Worm (Caenorhabditis elegans): ENCODE results near the gene str-69.

Gene str-69

DNA sequence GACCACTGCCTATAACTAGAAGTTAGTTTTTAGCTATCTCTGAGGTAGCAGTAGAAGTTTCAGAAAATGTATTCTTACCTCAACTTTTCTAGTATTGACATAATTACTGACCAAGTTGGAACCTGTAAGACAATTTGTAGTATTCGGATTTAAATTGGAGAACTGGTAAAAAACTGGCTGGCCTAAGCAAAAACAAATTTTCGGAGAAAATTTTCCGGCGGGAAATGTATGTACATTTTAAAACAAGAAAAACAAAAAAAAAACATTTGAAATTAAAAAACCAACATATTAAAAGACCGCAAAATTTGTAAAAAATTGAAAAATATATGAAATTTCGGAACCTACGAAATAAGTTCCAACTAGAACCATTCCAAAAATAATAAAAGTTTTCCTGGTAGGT is 41.2 kb upstream of the str-69 start, which contains the start of gene srab-11:
TSS of gene srab-11 (minus strand) at position 101 of the 400 bp plus-strand sequence.
- TF ChIP-seq aha-1 (tag) (peak; percentile 6), nhr-76 (tag; optimal IDR thresholded peaks at IDR 0.05) (no peak)

DNA sequence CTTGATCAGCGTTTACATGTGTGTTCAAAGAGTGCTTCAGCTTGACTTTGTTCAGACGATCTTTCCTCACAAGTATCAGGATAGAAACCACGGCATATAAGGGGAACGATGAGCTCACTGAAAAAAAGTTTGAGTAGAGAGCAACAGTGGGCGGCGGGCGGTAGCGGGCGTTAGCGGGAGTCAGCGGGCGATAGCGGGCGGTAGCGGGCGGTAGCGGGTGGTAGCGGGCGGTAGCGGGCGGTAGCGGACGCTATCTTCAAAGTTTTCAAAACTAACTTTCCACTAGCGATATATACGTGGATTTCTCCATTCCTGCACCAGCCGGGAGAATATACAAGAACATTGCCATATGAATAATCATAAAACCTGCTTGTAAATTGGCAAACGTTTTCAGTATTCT is 39.5 kb upstream of the str-69 start:
- TF ChIP-seq mdt-29 (GFP tag; IDR thresholded peaks at IDR 0.05): no peak
- no peak for TF ChIP-seq ZK546.5 (tag; optimal IDR thresholded peaks at IDR 0.05)
- no peak for TF ChIP-seq aha-1 (tag)
- TF ChIP-seq egl-43 (GFP tag; IDR thresholded peaks at IDR 0.05): no peak
- no peak for TF ChIP-seq madf-5 (GFP tag; IDR thresholded peaks at IDR 0.05)
- peak; percentile 86 for TF ChIP-seq set-16 (GFP tag; IDR thresholded peaks at IDR 0.05)
- TF ChIP-seq aly-2 (tag; optimal IDR thresholded peaks at IDR 0.05): no peak
- no peak for TF ChIP-seq skn-1 (tag; optimal IDR thresholded peaks at IDR 0.05)

DNA sequence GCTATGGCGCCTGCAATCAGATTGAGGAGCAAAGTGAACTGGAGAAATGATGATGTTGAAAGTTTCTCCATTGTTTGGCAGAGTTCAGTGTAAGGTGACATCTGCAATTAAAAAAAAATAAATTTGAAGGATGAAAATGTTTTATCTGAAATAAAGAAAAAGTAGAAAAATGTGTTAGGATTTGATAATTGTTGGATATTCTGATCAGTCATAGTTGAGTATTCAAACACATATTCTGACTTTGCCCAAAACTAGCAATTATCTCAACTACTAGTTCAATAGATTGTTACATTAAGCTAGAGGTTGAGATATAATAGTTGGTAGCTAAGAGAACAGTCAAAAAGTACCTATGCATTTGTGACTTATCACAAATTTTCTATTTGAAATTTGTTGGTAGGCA is 38.8 kb upstream of the str-69 start, which contains the start of gene srab-10:
TSS of gene srab-10 (minus strand) at position 101 of the 400 bp plus-strand sequence.
- TF ChIP-seq lin-38 (GFP tag; IDR thresholded peaks at IDR 0.05) (no peak), nhr-42 (GFP tag; IDR thresholded peaks at IDR 0.05) (no peak), egl-43 (GFP tag; IDR thresholded peaks at IDR 0.05) (no peak), hlh-30 (tag; optimal IDR thresholded peaks at IDR 0.05; ENCODE audit: insufficient read depth) (no peak), snpc-4 (tag; optimal IDR thresholded peaks at IDR 0.05) (no peak), ceh-82 (tag; optimal IDR thresholded peaks at IDR 0.05) (no peak), hmg-1.1 (GFP tag; IDR thresholded peaks at IDR 0.05) (no peak)

DNA sequence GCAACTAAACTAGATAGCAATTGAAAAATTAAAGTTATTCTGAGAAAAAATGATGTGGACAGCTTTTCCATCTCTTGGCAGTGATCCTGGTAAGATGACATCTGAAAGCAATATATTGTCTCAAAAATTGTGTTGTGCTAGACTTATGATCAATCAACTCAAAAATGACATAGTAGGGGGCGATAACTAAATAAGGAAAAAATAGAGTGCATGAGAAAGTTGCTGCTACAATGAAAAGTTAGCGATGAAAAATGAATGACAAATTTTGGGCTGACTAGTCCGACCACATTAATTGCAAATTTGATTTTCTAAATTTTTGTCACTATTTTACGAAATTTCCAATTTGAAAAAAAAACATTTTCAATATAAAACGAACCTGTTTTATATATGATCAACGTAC is 35.5 kb upstream of the str-69 start, which contains the start of gene srab-9:
TSS of gene srab-9 (minus strand) at position 101 of the 400 bp plus-strand sequence.
- TF ChIP-seq hlh-30 (tag; optimal IDR thresholded peaks at IDR 0.05; ENCODE audit: insufficient read depth): no peak
- TF ChIP-seq nhr-48 (tag; optimal IDR thresholded peaks at IDR 0.05): no peak
- TF ChIP-seq nhr-111 (GFP tag; optimal IDR thresholded peaks at IDR 0.05): no peak

DNA sequence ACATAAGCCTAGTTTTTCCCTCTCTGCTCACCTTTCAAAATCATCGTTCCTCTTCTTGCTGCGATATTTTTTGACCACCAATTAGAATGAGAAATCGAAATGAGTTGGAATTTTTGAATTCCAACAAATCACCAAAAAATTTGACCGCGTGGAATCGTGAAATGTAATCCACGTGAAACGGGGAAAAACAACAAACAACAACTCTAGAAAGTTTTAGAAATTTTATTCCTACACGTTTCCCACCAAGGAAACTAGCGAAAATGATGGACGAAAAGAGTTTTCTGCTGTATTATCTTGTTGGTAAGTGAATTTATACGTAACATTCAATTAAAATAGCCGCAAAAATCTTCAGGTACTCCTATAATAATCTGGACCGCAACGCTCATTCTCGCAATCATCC is 32.8 kb upstream of the str-69 start, which contains the start of the genes irld-3 and F02C9.1:
TSS of gene irld-3 (minus strand) at position 101 of the 400 bp plus-strand sequence.
TSS of gene F02C9.1 (plus strand) at position 216 of the 400 bp plus-strand sequence.
- TF ChIP-seq ces-1 (GFP tag; optimal IDR thresholded peaks at IDR 0.05) (no peak), unc-62 (GFP tag; optimal IDR thresholded peaks at IDR 0.05 in 1 of 2) (peak in 1 of 2 experiments; percentile 39), unc-62 (tag; optimal IDR thresholded peaks at IDR 0.05) (no peak)

DNA sequence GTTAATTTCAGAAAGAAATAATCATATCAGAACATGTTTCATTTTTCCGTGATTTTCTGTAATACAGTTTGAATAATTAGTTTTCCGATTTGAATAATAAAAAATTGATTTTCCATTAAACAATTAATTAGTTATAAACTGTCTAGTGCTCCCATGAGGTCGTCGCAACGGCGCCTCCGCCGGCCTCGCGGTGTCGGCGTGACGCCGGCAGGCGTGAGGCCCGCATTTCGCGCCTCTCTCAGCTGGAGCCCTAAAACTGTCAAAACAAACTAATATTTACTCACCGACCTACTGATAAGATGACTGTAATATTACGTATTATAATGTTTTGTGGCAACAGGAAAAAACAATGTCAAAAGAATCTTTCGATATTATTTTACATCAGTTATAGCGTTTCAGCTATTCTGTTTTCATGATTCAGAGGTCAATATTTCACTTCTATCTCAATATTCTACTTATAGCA is 27.6 kb upstream of the str-69 start, which contains the start of gene F02C9.2:
TSS of gene F02C9.2 (plus strand) at position 413 of the 463 bp plus-strand sequence.
- TF ChIP-seq saeg-2 (GFP tag; IDR thresholded peaks at IDR 0.05) (no peak), set-16 (GFP tag; IDR thresholded peaks at IDR 0.05) (peak; percentile 76)

DNA sequence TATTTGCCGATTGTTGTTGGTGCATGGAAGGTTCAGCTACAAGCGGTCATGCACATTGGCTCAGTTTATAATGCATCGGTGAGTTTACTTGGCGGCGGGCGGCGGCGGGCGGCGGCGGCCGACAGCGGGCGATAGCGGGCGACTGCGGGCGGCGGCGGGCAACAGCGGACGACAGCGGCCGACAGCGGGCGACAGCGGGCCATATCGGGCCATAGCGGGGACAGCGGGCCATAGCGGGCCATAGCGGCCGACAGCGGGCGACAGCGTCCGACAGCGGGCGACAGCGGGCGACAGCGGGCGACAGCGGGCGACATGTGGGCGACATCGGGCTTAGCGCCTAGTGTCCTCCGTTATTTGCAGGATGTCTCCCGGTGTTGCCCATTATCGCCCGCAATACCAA is 26.4 kb upstream of the str-69 start:
- TF ChIP-seq egl-43 (GFP tag; IDR thresholded peaks at IDR 0.05) (0 out of 2 replicates have a peak, but pooled peaks have one; percentile 11), nhr-28 (tag; optimal IDR thresholded peaks at IDR 0.05) (no peak), D1046.2 (GFP tag; IDR thresholded peaks at IDR 0.05) (no peak), set-16 (GFP tag; IDR thresholded peaks at IDR 0.05) (peak; percentile 99), fos-1 (tag; optimal IDR thresholded peaks at IDR 0.05) (no peak), F44E2.7 (GFP tag; IDR thresholded peaks at IDR 0.05) (peak; percentile 62; the same call in 1 of the 2 replicates), F37D6.2 (tag; optimal IDR thresholded peaks at IDR 0.05) (no peak), hmg-1.1 (GFP tag; IDR thresholded peaks at IDR 0.05) (no peak), Y105C5A.15 (GFP tag; IDR thresholded peaks at IDR 0.05) (no peak), daf-19 (GFP tag; conservative IDR thresholded peaks at IDR 0.05) (no peak), nhr-237 (tag; optimal IDR thresholded peaks at IDR 0.05) (no peak), Y48G9A.11 (GFP tag; IDR thresholded peaks at IDR 0.05) (peak; percentile 41; the same call in 1 of the 2 replicates), ceh-62 (tag; optimal IDR thresholded peaks at IDR 0.05) (no peak), aly-2 (tag; optimal IDR thresholded peaks at IDR 0.05) (no peak), daf-16 (GFP tag; optimal IDR thresholded peaks at IDR 0.05) (no peak), daf-16 (tag; optimal IDR thresholded peaks at IDR 0.05) (no peak), lin-15B (tag; optimal IDR thresholded peaks at IDR 0.05) (no peak)
